Worm (Caenorhabditis elegans): ENCODE data around the gene R11H6.2.

The R11H6.2 gene

DNA sequence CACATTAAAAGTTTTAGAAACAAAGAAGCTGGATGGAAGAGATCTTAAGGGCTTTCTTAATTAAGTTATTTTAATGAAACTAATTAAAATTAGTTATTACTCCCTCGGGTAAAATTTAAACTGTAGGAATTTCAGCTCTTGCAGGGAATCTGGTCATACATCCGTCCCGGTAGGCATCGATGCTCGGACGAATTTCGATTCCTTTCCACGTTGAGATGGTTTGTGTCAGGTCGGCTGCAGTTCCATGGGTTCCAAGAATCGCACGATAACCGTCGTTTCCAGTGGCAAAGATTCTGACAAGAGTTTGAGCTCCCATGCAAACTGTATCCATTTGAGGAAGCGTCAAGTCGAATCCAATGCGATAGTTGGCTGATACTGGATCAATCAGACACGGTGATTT lies 13.0 kb downstream of the R11H6.2 start:
- TF ChIP-seq aha-1 (tag) (peak; percentile 57), Y105C5A.15 (GFP tag; IDR thresholded peaks at IDR 0.05) (no peak), dmd-9 (GFP tag; IDR thresholded peaks at IDR 0.05) (no peak), gei-8 (GFP tag; optimal IDR thresholded peaks at IDR 0.05) (no peak)

- peak; percentile 84 for TF ChIP-seq nhr-6 (tag; optimal IDR thresholded peaks at IDR 0.05)
- TF ChIP-seq mep-1 (tag; optimal IDR thresholded peaks at IDR 0.05): peak; percentile 42
- TF ChIP-seq hlh-30 (tag; optimal IDR thresholded peaks at IDR 0.05; ENCODE audit: insufficient read depth): peak; percentile 43
- TF ChIP-seq vab-7 (GFP tag; IDR thresholded peaks at IDR 0.05): no peak
- TF ChIP-seq unc-62 (GFP tag; optimal IDR thresholded peaks at IDR 0.05 in 1 of 2): peak in 1 of 2 experiments; percentile 4
- no peak for TF ChIP-seq unc-62 (tag; optimal IDR thresholded peaks at IDR 0.05)
- no peak for TF ChIP-seq daf-12 (tag; optimal IDR thresholded peaks at IDR 0.05)
- peak; percentile 18 for TF ChIP-seq rbr-2 (tag; optimal IDR thresholded peaks at IDR 0.05)
- TF ChIP-seq lin-38 (GFP tag; IDR thresholded peaks at IDR 0.05): peak; percentile 9; the same call in 1 of the 2 replicates
- TF ChIP-seq lsy-2 (tag; optimal IDR thresholded peaks at IDR 0.05): peak; percentile 90 to 99
- TF ChIP-seq aha-1 (tag): no peak
- peak; percentile 69 for TF ChIP-seq mes-2 (tag; optimal IDR thresholded peaks at IDR 0.05; ENCODE audit: poor library complexity, severe bottlenecking)
- no peak for TF ChIP-seq tag-97 (GFP tag; IDR thresholded peaks at IDR 0.05)
- TF ChIP-seq dpl-1 (GFP tag; optimal IDR thresholded peaks at IDR 0.05): peak; percentile 49
- TF ChIP-seq dve-1 (tag; optimal IDR thresholded peaks at IDR 0.05; ENCODE audit: insufficient read depth): peak; percentile 30
- no peak for TF ChIP-seq ceh-44 (GFP tag; IDR thresholded peaks at IDR 0.05)
Observed at ce11 chrV:14612168-14612567, 14.4 kb downstream of the R11H6.2 start, which contains the start of the genes R11H6.5 and ccnk-1. Gene R11H6.5, minus strand, starts transcription at chrV:14612222. Gene ccnk-1, plus strand, starts transcription at chrV:14612548.

DNA sequence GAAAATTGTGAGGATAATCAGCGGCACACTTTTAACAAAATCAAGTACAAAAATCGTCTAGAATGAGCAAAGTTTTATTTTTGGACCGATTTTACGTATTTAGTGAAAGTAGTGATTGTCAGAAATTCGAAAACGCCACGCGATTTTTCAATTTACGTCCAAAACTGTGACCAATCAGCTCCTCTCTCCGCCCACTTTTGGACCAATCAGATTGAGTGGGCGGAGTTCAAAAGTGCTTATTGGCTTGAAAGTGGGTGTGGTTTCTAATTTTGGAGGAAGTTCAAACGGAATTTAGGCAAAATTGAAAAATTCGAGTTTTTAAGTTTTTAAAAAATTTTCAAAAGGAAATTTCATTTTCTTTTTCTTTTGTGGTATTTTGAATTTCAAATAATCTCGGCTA lies 16.6 kb downstream of the R11H6.2 start:
- TF ChIP-seq mdl-1 (tag; optimal IDR thresholded peaks at IDR 0.05): no peak
- no peak for TF ChIP-seq ceh-82 (tag; optimal IDR thresholded peaks at IDR 0.05)
- no peak for TF ChIP-seq ztf-7 (tag; optimal IDR thresholded peaks at IDR 0.05)
- TF ChIP-seq fos-1 (tag; optimal IDR thresholded peaks at IDR 0.05): no peak
- no peak for TF ChIP-seq Y75B8A.6 (GFP tag; IDR thresholded peaks at IDR 0.05)
- TF ChIP-seq rbr-2 (tag; optimal IDR thresholded peaks at IDR 0.05): no peak
- no peak for TF ChIP-seq mes-2 (tag; optimal IDR thresholded peaks at IDR 0.05; ENCODE audit: poor library complexity, severe bottlenecking)

- TF ChIP-seq tag-97 (GFP tag; IDR thresholded peaks at IDR 0.05): no peak
Observed at ce11 chrV:14615671-14616070, 17.9 kb downstream of the R11H6.2 start.

DNA sequence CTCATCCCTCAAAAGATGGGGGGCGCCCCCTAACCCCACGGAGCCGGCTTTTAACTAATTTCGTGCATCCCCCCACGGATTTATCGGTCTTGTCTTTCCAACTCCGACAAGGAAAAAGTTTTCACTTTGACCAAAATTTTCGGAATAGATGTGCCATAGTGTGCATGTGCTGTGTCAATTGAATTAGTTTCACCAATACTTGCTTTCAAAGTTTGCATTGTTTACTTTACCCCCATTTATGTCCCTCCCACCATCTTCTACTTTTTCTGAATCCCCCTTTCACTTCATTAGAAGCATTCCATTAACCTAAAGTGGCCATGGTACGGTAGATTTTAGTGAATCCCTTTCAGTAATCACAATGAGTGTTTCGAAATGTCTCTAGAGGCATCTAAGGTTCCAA lies 19.9 kb downstream of the R11H6.2 start:
- TF ChIP-seq aha-1 (tag) (peak; percentile 25), lir-3 (tag; optimal IDR thresholded peaks at IDR 0.05) (no peak)

DNA sequence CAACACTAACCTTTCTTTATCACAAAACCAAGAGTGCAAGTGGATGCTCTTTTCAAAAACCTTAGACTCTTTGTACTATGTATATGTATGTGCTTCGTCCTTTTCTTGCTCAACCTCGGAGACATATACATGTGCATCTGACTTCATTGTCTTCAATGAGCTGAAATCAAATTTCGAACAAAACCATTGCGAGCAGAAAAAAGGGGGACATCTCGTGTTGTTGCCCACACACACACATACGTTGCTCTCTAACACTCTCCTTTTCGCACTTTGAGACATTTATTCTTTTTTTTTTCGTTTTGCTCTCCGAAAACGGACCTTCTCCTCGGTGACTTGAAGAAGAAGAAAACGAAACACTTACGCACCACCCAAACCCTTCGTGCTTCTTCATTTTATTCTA lies 22.5 kb downstream of the R11H6.2 start:
- TF ChIP-seq fkh-10 (GFP tag; optimal IDR thresholded peaks at IDR 0.05) (peak; percentile 82), unc-62 (GFP tag; optimal IDR thresholded peaks at IDR 0.05 in 1 of 2) (peak in 1 of 2 experiments; percentile 22), unc-62 (tag; optimal IDR thresholded peaks at IDR 0.05) (no peak), mxl-3 (GFP tag; optimal IDR thresholded peaks at IDR 0.05) (no peak), lsy-2 (tag; optimal IDR thresholded peaks at IDR 0.05) (no peak), attf-4 (tag; optimal IDR thresholded peaks at IDR 0.05) (no peak), daf-19 (GFP tag; conservative IDR thresholded peaks at IDR 0.05) (no peak), aha-1 (tag) (peak; percentile 3), ceh-32 (tag; optimal IDR thresholded peaks at IDR 0.05; ENCODE audit: poor library complexity) (no peak), rbr-2 (tag; optimal IDR thresholded peaks at IDR 0.05) (no peak), ces-1 (GFP tag; optimal IDR thresholded peaks at IDR 0.05) (peak; percentile 54)

Measured in whole organism, L4 larva.